Worm (Caenorhabditis elegans) whole organism, L4 larva: Measurements from ENCODE around the gene sptl-2.
A peak's percentile ranks its signal among the peaks of the same experiment; 100 is the strongest.

Source experiments
- D1046.2 ChIP-seq: fragments of 200-800 bp; sonication (Bioruptor generic); IDR thresholded peaks from 2 replicates; pipeline ENCODE4 v1.3.6; 2022; ENCODE audit warnings: missing genetic modification characterization, missing compliant biosample characterization
- F37D6.2 ChIP-seq: sonication (generic microtip); optimal IDR thresholded peaks from 2 replicates; lab custom pipeline; 2016; ENCODE audit warnings: mild to moderate bottlenecking, missing genetic modification characterization, missing compliant biosample characterization
- F44E2.7 ChIP-seq: fragments of 200-800 bp; sonication (Bioruptor generic); IDR thresholded peaks from 2 replicates; pipeline ENCODE4 v2.1.2; 2022; ENCODE audit warnings: missing genetic modification characterization, missing compliant biosample characterization
- F49E8.2 ChIP-seq: sonication (generic microtip); optimal IDR thresholded peaks from 2 replicates; lab custom pipeline; 2016; ENCODE audit warnings: missing compliant biosample characterization, mild to moderate bottlenecking, missing genetic modification characterization, borderline replicate concordance
- T20F7.1 ChIP-seq: fragments of 200-800 bp; sonication (Bioruptor generic); optimal IDR thresholded peaks from 2 replicates; lab custom pipeline; 2018; ENCODE audit warnings: mild to moderate bottlenecking, missing genetic modification characterization, missing compliant biosample characterization
- Y105C5A.15 ChIP-seq: fragments of 200-800 bp; sonication (Bioruptor generic); IDR thresholded peaks from 2 replicates; pipeline ENCODE4 v1.3.6; 2022; ENCODE audit warnings: missing genetic modification characterization, missing compliant biosample characterization
- ZK337.2 ChIP-seq: fragments of 200-800 bp; sonication (Bioruptor generic); IDR thresholded peaks from 2 replicates; pipeline ENCODE4 v1.3.6; 2022; ENCODE audit warnings: missing genetic modification reagents, missing genetic modification characterization, missing compliant biosample characterization
- ama-1 ChIP-seq: fragments of 150-350 bp; optimal IDR thresholded peaks from 2 replicates; lab custom pipeline; 2014; ENCODE audit warnings: inconsistent platforms, mixed read lengths
- arid-1 ChIP-seq: fragments of 200-800 bp; sonication (Bioruptor generic); conservative IDR thresholded peaks from 2 replicates; pipeline ENCODE4 v1.3.6; 2022; ENCODE audit warnings: missing genetic modification reagents, missing genetic modification characterization, missing compliant biosample characterization
- ceh-20 ChIP-seq: fragments of 200-800 bp; sonication (Bioruptor generic); IDR thresholded peaks from 2 replicates; pipeline ENCODE4 v1.3.6; 2022; ENCODE audit warnings: missing genetic modification reagents, missing genetic modification characterization, missing compliant biosample characterization
- ceh-28 ChIP-seq: fragments of 150-350 bp; optimal IDR thresholded peaks from 2 replicates; lab custom pipeline; 2014; ENCODE audit warnings: missing biosample characterization, missing genetic modification reagents, missing genetic modification characterization
- ceh-62 ChIP-seq: sonication (generic microtip); optimal IDR thresholded peaks from 2 replicates; lab custom pipeline; 2017; ENCODE audit warnings: missing biosample characterization, missing genetic modification characterization
- ceh-82 ChIP-seq: sonication (generic microtip); optimal IDR thresholded peaks from 2 replicates; lab custom pipeline; 2017; ENCODE audit warnings: missing biosample characterization, missing genetic modification characterization
- ces-1 ChIP-seq: fragments of 150-350 bp; sonication (generic microtip); optimal IDR thresholded peaks from 4 replicates; lab custom pipeline; 2014; ENCODE audit warnings: missing biosample characterization, missing genetic modification reagents, missing genetic modification characterization
- ctbp-1 ChIP-seq: fragments of 200-800 bp; sonication (Bioruptor generic); IDR thresholded peaks from 2 replicates; pipeline ENCODE4 v1.3.6; 2022; ENCODE audit warnings: missing genetic modification reagents, missing genetic modification characterization, missing compliant biosample characterization
- daf-12 ChIP-seq: fragments of 150-350 bp; optimal IDR thresholded peaks from 2 replicates; lab custom pipeline; 2014; ENCODE audit warnings: missing biosample characterization, missing genetic modification reagents, missing genetic modification characterization
- daf-16 ChIP-seq, 3 experiments: sonication (generic microtip); optimal IDR thresholded peaks; 2 replicates each; lab custom pipeline; 2016 to 2017; ENCODE audit warnings: missing genetic modification characterization in 3 of 3, missing genetic modification reagents in 3 of 3, mild to moderate bottlenecking in 2 of 3, missing compliant biosample characterization in 2 of 3, missing biosample characterization in 1 of 3, moderate library complexity in 1 of 3
- dmd-9 ChIP-seq: fragments of 200-800 bp; sonication (Bioruptor generic); IDR thresholded peaks from 2 replicates; pipeline ENCODE4 v1.3.6; 2022; ENCODE audit warnings: missing genetic modification reagents, missing genetic modification characterization, missing compliant biosample characterization
- dve-1 ChIP-seq: sonication (generic microtip); optimal IDR thresholded peaks from 2 replicates; lab custom pipeline; 2017; ENCODE audit warnings: antibody characterized with exemption, mild to moderate bottlenecking, missing genetic modification characterization, missing compliant biosample characterization; ENCODE audit not compliant: insufficient read depth
- egl-43 ChIP-seq: fragments of 200-800 bp; sonication (Bioruptor generic); IDR thresholded peaks from 2 replicates; pipeline ENCODE4 v1.3.6; 2022; ENCODE audit warnings: missing genetic modification reagents, missing genetic modification characterization, missing compliant biosample characterization
- fos-1 ChIP-seq: fragments of 150-350 bp; optimal IDR thresholded peaks from 2 replicates; lab custom pipeline; 2014; ENCODE audit warnings: missing biosample characterization, missing genetic modification characterization
- hlh-11 ChIP-seq: fragments of 200-800 bp; sonication (Bioruptor generic); optimal IDR thresholded peaks from 2 replicates; lab custom pipeline; 2018; ENCODE audit warnings: mild to moderate bottlenecking, missing genetic modification characterization, missing compliant biosample characterization
- hmg-1.1 ChIP-seq: fragments of 200-800 bp; sonication (Bioruptor generic); IDR thresholded peaks from 2 replicates; pipeline ENCODE4 v1.3.6; 2022; ENCODE audit warnings: missing genetic modification reagents, missing genetic modification characterization, missing compliant biosample characterization
- jun-1 ChIP-seq: fragments of 150-350 bp; optimal IDR thresholded peaks from 2 replicates; lab custom pipeline; 2014; ENCODE audit warnings: missing biosample characterization, missing genetic modification reagents, missing genetic modification characterization
- lin-13 ChIP-seq: fragments of 150-350 bp; optimal IDR thresholded peaks from 2 replicates; lab custom pipeline; 2014; ENCODE audit warnings: missing biosample characterization, missing genetic modification reagents, missing genetic modification characterization
- lin-15B ChIP-seq: fragments of 150-350 bp; sonication (generic microtip); optimal IDR thresholded peaks from 3 replicates; lab custom pipeline; 2014; ENCODE audit warnings: missing biosample characterization, missing genetic modification characterization
- lin-29 ChIP-seq: fragments of 200-800 bp; sonication (Bioruptor generic); IDR thresholded peaks from 2 replicates; pipeline ENCODE4 v1.3.6; 2022; ENCODE audit warnings: missing genetic modification reagents, missing genetic modification characterization, missing compliant biosample characterization
- lin-39 ChIP-seq: fragments of 150-350 bp; optimal IDR thresholded peaks from 2 replicates; lab custom pipeline; 2014; ENCODE audit warnings: missing biosample characterization, missing genetic modification reagents, missing genetic modification characterization
- lsy-2 ChIP-seq, 2 experiments: fragments of 150-350 bp in 1 of 2; sonication (generic microtip) in 1 of 2; optimal IDR thresholded peaks; 2 replicates each; lab custom pipeline; 2014 to 2017; ENCODE audit warnings: missing biosample characterization in 2 of 2, missing genetic modification characterization in 2 of 2
- mxl-2 ChIP-seq: fragments of 200-800 bp; sonication (Bioruptor generic); conservative IDR thresholded peaks from 2 replicates; pipeline ENCODE4 v1.3.6; 2022; ENCODE audit warnings: missing genetic modification reagents, missing genetic modification characterization, missing compliant biosample characterization
- nhr-237 ChIP-seq: sonication (generic microtip); optimal IDR thresholded peaks from 2 replicates; lab custom pipeline; 2017; ENCODE audit warnings: missing biosample characterization, missing genetic modification characterization
- nhr-28 ChIP-seq: fragments of 150-350 bp; optimal IDR thresholded peaks from 2 replicates; lab custom pipeline; 2014; ENCODE audit warnings: missing biosample characterization, missing genetic modification characterization
- nhr-6 ChIP-seq: fragments of 150-350 bp; optimal IDR thresholded peaks from 2 replicates; lab custom pipeline; 2014; ENCODE audit warnings: missing biosample characterization, missing genetic modification characterization
- nhr-76 ChIP-seq: fragments of 150-350 bp; optimal IDR thresholded peaks from 2 replicates; lab custom pipeline; 2014; ENCODE audit warnings: missing biosample characterization, missing genetic modification characterization
- pha-4 ChIP-seq, 2 experiments: fragments of 150-350 bp in 1 of 2; fragments of 200-800 bp in 1 of 2; sonication (Bioruptor generic) in 1 of 2; IDR thresholded peaks in 1 of 2; optimal IDR thresholded peaks in 1 of 2; 2 replicates each; pipeline versions ENCODE4 v1.3.6 to Lab custom; 2014 to 2022; ENCODE audit warnings: missing genetic modification characterization in 2 of 2, missing genetic modification reagents in 2 of 2, missing biosample characterization in 1 of 2, missing compliant biosample characterization in 1 of 2
- php-3 ChIP-seq: fragments of 200-800 bp; sonication (Bioruptor generic); IDR thresholded peaks from 2 replicates; pipeline ENCODE4 v1.3.6; 2022; ENCODE audit warnings: missing genetic modification reagents, missing genetic modification characterization, missing compliant biosample characterization
- rbr-2 ChIP-seq: sonication (generic microtip); optimal IDR thresholded peaks from 2 replicates; lab custom pipeline; 2016; ENCODE audit warnings: missing genotype, missing genetic modification characterization, missing compliant biosample characterization
- spr-3 ChIP-seq: fragments of 200-800 bp; sonication (Bioruptor generic); optimal IDR thresholded peaks from 2 replicates; lab custom pipeline; 2018; ENCODE audit warnings: mild to moderate bottlenecking, missing genetic modification characterization, missing compliant biosample characterization
- tra-1 ChIP-seq: fragments of 200-800 bp; sonication (Bioruptor generic); IDR thresholded peaks from 2 replicates; pipeline ENCODE4 v1.3.6; 2022; ENCODE audit warnings: missing genetic modification reagents, missing genetic modification characterization, missing compliant biosample characterization
- unc-130 ChIP-seq: sonication (generic microtip); optimal IDR thresholded peaks from 2 replicates; lab custom pipeline; 2016; ENCODE audit warnings: missing genetic modification reagents, missing genetic modification characterization, missing compliant biosample characterization
- unc-62 ChIP-seq, 3 experiments: fragments of 150-350 bp in 1 of 3; sonication (generic microtip); optimal IDR thresholded peaks in 2 of 3; peaks in 1 of 3; 1 replicate in 1 of 3; 2 replicates in 2 of 3; lab custom pipeline; 2014 to 2017; ENCODE audit warnings: missing biosample characterization in 3 of 3, missing genetic modification characterization in 3 of 3, missing genetic modification reagents in 3 of 3, missing genotype in 1 of 3
- zfp-2 ChIP-seq: sonication (generic microtip); optimal IDR thresholded peaks from 2 replicates; lab custom pipeline; 2016; ENCODE audit warnings: mild to moderate bottlenecking, missing genetic modification characterization, missing compliant biosample characterization
- zip-2 ChIP-seq: fragments of 150-350 bp; optimal IDR thresholded peaks from 2 replicates; lab custom pipeline; 2014; ENCODE audit warnings: missing biosample characterization, missing genetic modification characterization
- ztf-11 ChIP-seq: fragments of 150-350 bp; optimal IDR thresholded peaks from 2 replicates; lab custom pipeline; 2014; ENCODE audit warnings: missing biosample characterization, missing genetic modification characterization
- ztf-7 ChIP-seq: fragments of 150-350 bp; optimal IDR thresholded peaks from 2 replicates; lab custom pipeline; 2014; ENCODE audit warnings: missing biosample characterization, missing genetic modification characterization

The sptl-2 gene

ce11 chrV:8039085-8039525 is 22.1 kb downstream of the sptl-2 start (continued):
- no peak for TF ChIP-seq ceh-82 (tag; lab: Kevin White, UChicago)
- peak; percentile 19; the same call in 1 of the 2 replicates for TF ChIP-seq tra-1 (GFP tag; lab: Robert Waterston, UW)
- TF ChIP-seq dve-1 (tag; lab: Kevin White, UChicago), result peak; percentile 16
- no peak for TF ChIP-seq ctbp-1 (GFP tag; lab: Robert Waterston, UW)
- no peak for TF ChIP-seq lin-39 (tag; lab: Kevin White, UChicago)
- no peak for TF ChIP-seq zip-2
- TF ChIP-seq, all 104 proteins: peak for 17

- TF ChIP-seq hlh-11 (tag; lab: Kevin White, UChicago) (no peak), jun-1 (tag; lab: Kevin White, UChicago) (no peak), ama-1 (lab: Kevin White, UChicago) (peak; percentile 70), dmd-9 (no peak), ces-1 (GFP tag; lab: Kevin White, UChicago) (no peak)
These were observed 22.6 kb downstream of the sptl-2 start for ce11 chrV:8039606-8040005.

DNA sequence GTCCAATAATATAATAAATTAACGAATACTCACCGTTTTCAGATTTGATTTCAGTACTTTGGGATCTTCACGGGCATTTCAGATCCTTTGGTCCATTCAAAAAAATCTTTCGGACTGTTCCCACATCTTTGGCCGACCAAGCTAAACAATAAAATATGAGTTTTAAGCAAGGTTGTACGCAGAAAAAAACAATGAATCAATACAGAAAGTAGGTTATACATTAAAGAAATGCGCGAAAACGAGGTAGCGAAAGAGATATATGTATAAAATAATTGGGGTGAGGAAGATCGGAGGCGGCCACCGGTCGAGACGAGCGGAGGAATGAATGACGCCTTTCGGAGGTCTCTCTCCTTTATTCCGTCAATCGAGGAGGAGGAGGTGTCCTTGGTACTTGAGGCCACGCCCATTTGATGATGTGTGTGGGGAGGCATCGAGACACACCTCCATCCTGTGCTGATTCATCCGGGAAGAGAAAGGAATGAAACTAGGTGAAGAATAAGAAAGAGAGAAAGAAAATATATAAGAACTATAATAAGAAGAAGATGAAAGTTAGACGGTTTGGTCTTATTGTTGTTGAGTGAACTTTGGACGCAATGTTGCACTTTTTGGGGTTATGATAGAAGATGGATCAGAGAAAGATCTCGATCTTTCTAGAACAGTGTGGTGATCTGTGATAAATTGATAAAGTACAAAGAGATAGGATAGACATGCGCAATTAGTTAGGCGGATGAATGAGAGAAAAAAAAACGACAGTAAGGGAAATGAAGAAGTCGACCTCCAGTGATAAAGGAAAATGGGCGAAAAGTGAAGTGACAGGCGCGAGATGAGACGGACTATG is 23.5 kb downstream of the sptl-2 start:
- no peak for TF ChIP-seq ztf-7 (tag; lab: Kevin White, UChicago)
- no peak for TF ChIP-seq php-3 (GFP tag; lab: Robert Waterston, UW)
- TF ChIP-seq ceh-20 (GFP tag; lab: Robert Waterston, UW), result no peak
- TF ChIP-seq ztf-11, result no peak
- no peak for TF ChIP-seq egl-43 (GFP tag; lab: Robert Waterston, UW)
- TF ChIP-seq hmg-1.1 (GFP tag; lab: Robert Waterston, UW), result no peak
- no peak for TF ChIP-seq fos-1 (tag; lab: Kevin White, UChicago)
- no peak for TF ChIP-seq ceh-28 (tag; lab: Kevin White, UChicago)
- TF ChIP-seq pha-4 (GFP tag; IDR thresholded peaks at IDR 0.05; lab: Robert Waterston, UW), result no peak
- TF ChIP-seq pha-4 (tag; optimal IDR thresholded peaks at IDR 0.05; lab: Kevin White, UChicago), result no peak
- TF ChIP-seq ZK337.2 (GFP tag; lab: Robert Waterston, UW), result no peak
- TF ChIP-seq unc-62 (GFP tag; optimal IDR thresholded peaks at IDR 0.05 in 1 of 2; lab: Kevin White, UChicago), result no peak
- no peak for TF ChIP-seq unc-62 (tag; optimal IDR thresholded peaks at IDR 0.05; lab: Kevin White, UChicago)
- no peak for TF ChIP-seq lin-29 (GFP tag; lab: Robert Waterston, UW)
- TF ChIP-seq nhr-28 (tag; lab: Kevin White, UChicago), result peak; percentile 43
- no peak for TF ChIP-seq zfp-2 (tag; lab: Kevin White, UChicago)
- no peak for TF ChIP-seq unc-130
- peak; percentile 40 for TF ChIP-seq rbr-2 (tag; lab: Kevin White, UChicago)
- no peak for TF ChIP-seq F37D6.2
- peak; percentile 43 for TF ChIP-seq hlh-11 (tag; lab: Kevin White, UChicago)
- TF ChIP-seq D1046.2 (GFP tag; lab: Robert Waterston, UW), result no peak
- TF ChIP-seq lin-13 (GFP tag; lab: Kevin White, UChicago), result no peak
- no peak for TF ChIP-seq nhr-237 (tag; lab: Kevin White, UChicago)
- TF ChIP-seq T20F7.1 (GFP tag; lab: Kevin White, UChicago), result no peak
- TF ChIP-seq F44E2.7 (GFP tag; lab: Robert Waterston, UW), result no peak
- no peak for TF ChIP-seq daf-12
- TF ChIP-seq nhr-6 (tag; lab: Kevin White, UChicago), result no peak
- no peak for TF ChIP-seq ces-1 (GFP tag; lab: Kevin White, UChicago)
- no peak for TF ChIP-seq arid-1 (GFP tag; lab: Robert Waterston, UW)
- TF ChIP-seq ceh-62, result no peak
- no peak for TF ChIP-seq lin-15B (tag; lab: Kevin White, UChicago)
- peak; percentile 8 for TF ChIP-seq jun-1 (tag; lab: Kevin White, UChicago)
- TF ChIP-seq mxl-2, result no peak
- TF ChIP-seq spr-3 (GFP tag; lab: Kevin White, UChicago), result no peak
- TF ChIP-seq F49E8.2 (tag; lab: Kevin White, UChicago), result no peak
- no peak for TF ChIP-seq Y105C5A.15 (GFP tag; lab: Robert Waterston, UW)
- peak in 1 of 2 experiments; percentile 60 for TF ChIP-seq lsy-2 (tag; optimal IDR thresholded peaks at IDR 0.05; lab: Kevin White, UChicago)
- TF ChIP-seq nhr-76, result no peak
- TF ChIP-seq daf-16 (GFP tag; optimal IDR thresholded peaks at IDR 0.05; lab: Kevin White, UChicago), result no peak
- TF ChIP-seq daf-16 (tag; optimal IDR thresholded peaks at IDR 0.05; lab: Kevin White, UChicago), result no peak
